Worm (Caenorhabditis elegans) whole organism, L3 larva: Measurements from ENCODE around the gene mls-2.

Experiments
- R02D3.7 ChIP-seq: fragments of 150-350 bp; optimal IDR thresholded peaks from 2 replicates; lab custom pipeline; 2014; ENCODE audit warnings: missing biosample characterization, missing genetic modification characterization
- ZK546.5 ChIP-seq: sonication (generic microtip); optimal IDR thresholded peaks from 2 replicates; lab custom pipeline; 2017; ENCODE audit warnings: missing biosample characterization, missing genetic modification characterization
- aly-2 ChIP-seq: fragments of 150-350 bp; optimal IDR thresholded peaks from 2 replicates; lab custom pipeline; 2014; ENCODE audit warnings: missing biosample characterization, missing genetic modification characterization
- ama-1 ChIP-seq: fragments of 150-350 bp; optimal IDR thresholded peaks from 2 replicates; lab custom pipeline; 2018
- ceh-28 ChIP-seq: fragments of 150-350 bp; optimal IDR thresholded peaks from 2 replicates; lab custom pipeline; 2014; ENCODE audit warnings: missing biosample characterization, missing genetic modification reagents, missing genetic modification characterization
- ceh-82 ChIP-seq: fragments of 150-350 bp; optimal IDR thresholded peaks from 2 replicates; lab custom pipeline; 2014; ENCODE audit warnings: missing biosample characterization, missing genetic modification characterization
- ceh-9 ChIP-seq: sonication (generic microtip); optimal IDR thresholded peaks from 2 replicates; lab custom pipeline; 2018; ENCODE audit warnings: missing biosample characterization, missing genetic modification characterization
- daf-12 ChIP-seq: fragments of 150-350 bp; optimal IDR thresholded peaks from 2 replicates; lab custom pipeline; 2014; ENCODE audit warnings: missing biosample characterization, missing genetic modification reagents, missing genetic modification characterization
- egl-27 ChIP-seq: sonication (generic microtip); optimal IDR thresholded peaks from 4 replicates; lab custom pipeline; 2017; ENCODE audit warnings: missing biosample characterization, missing genetic modification reagents, missing genetic modification characterization
- elt-1 ChIP-seq: fragments of 150-350 bp; optimal IDR thresholded peaks from 2 replicates; lab custom pipeline; 2014; ENCODE audit warnings: missing biosample characterization, missing genetic modification characterization
- elt-2 ChIP-seq: sonication (generic microtip); optimal IDR thresholded peaks from 2 replicates; lab custom pipeline; 2016; ENCODE audit warnings: missing genetic modification reagents, mild to moderate bottlenecking, missing genetic modification characterization, missing compliant biosample characterization
- elt-3 ChIP-seq, 3 experiments: fragments of 150-350 bp in 1 of 3; sonication (generic microtip) in 2 of 3; optimal IDR thresholded peaks; 2 replicates in 2 of 3; 4 replicates in 1 of 3; lab custom pipeline; 2014 to 2017; ENCODE audit warnings: missing biosample characterization in 3 of 3, missing genetic modification characterization in 3 of 3
- eor-1 ChIP-seq, 2 experiments: fragments of 150-350 bp; optimal IDR thresholded peaks; 2 replicates each; lab custom pipeline; 2014 to 2018; ENCODE audit warnings: missing biosample characterization in 2 of 2, missing genetic modification characterization in 2 of 2
- fkh-10 ChIP-seq: sonication (generic microtip); optimal IDR thresholded peaks from 2 replicates; lab custom pipeline; 2017; ENCODE audit warnings: missing biosample characterization, missing genetic modification reagents, missing genetic modification characterization
- fkh-2 ChIP-seq: fragments of 150-350 bp; optimal IDR thresholded peaks from 2 replicates; lab custom pipeline; 2014; ENCODE audit warnings: missing biosample characterization, missing genetic modification reagents, missing genetic modification characterization
- fos-1 ChIP-seq: fragments of 150-350 bp; optimal IDR thresholded peaks from 2 replicates; lab custom pipeline; 2014; ENCODE audit warnings: missing biosample characterization, missing genetic modification characterization
- hmg-11 ChIP-seq: sonication (generic microtip); optimal IDR thresholded peaks from 2 replicates; lab custom pipeline; 2016; ENCODE audit warnings: missing genetic modification characterization, missing compliant biosample characterization
- jun-1 ChIP-seq: fragments of 150-350 bp; optimal IDR thresholded peaks from 2 replicates; lab custom pipeline; 2014; ENCODE audit warnings: missing biosample characterization, missing genetic modification reagents, missing genetic modification characterization
- lin-15B ChIP-seq: fragments of 150-350 bp; optimal IDR thresholded peaks from 2 replicates; lab custom pipeline; 2014; ENCODE audit warnings: missing biosample characterization, missing genetic modification characterization
- lin-39 ChIP-seq: fragments of 150-350 bp; optimal IDR thresholded peaks from 2 replicates; lab custom pipeline; 2018; ENCODE audit warnings: missing biosample characterization, missing genetic modification reagents, missing genetic modification characterization
- lsy-12 ChIP-seq: sonication (generic microtip); optimal IDR thresholded peaks from 2 replicates; lab custom pipeline; 2016; ENCODE audit warnings: mild to moderate bottlenecking, missing genetic modification characterization, missing compliant biosample characterization
- mdl-1 ChIP-seq: fragments of 150-350 bp; optimal IDR thresholded peaks from 2 replicates; lab custom pipeline; 2014; ENCODE audit warnings: missing biosample characterization, missing genetic modification characterization
- mml-1 ChIP-seq: fragments of 150-350 bp; sonication (generic microtip); optimal IDR thresholded peaks from 3 replicates; lab custom pipeline; 2014; ENCODE audit warnings: missing biosample characterization, missing genetic modification characterization
- nfya-1 ChIP-seq: sonication (generic microtip); optimal IDR thresholded peaks from 2 replicates; lab custom pipeline; 2017; ENCODE audit warnings: missing genetic modification characterization, mild to moderate bottlenecking, missing compliant biosample characterization, antibody characterized with exemption, moderate library complexity; ENCODE audit not compliant: insufficient read depth
- nhr-11 ChIP-seq: fragments of 150-350 bp; optimal IDR thresholded peaks from 2 replicates; lab custom pipeline; 2014; ENCODE audit warnings: missing biosample characterization, missing genetic modification characterization
- nhr-12 ChIP-seq: fragments of 150-350 bp; optimal IDR thresholded peaks from 2 replicates; lab custom pipeline; 2014; ENCODE audit warnings: missing biosample characterization, missing genetic modification characterization
- nhr-23 ChIP-seq: fragments of 150-350 bp; optimal IDR thresholded peaks from 2 replicates; lab custom pipeline; 2014; ENCODE audit warnings: missing biosample characterization, missing genetic modification reagents, missing genetic modification characterization
- nhr-237 ChIP-seq: fragments of 150-350 bp; optimal IDR thresholded peaks from 2 replicates; lab custom pipeline; 2014; ENCODE audit warnings: missing biosample characterization, missing genetic modification characterization
- nhr-25 ChIP-seq: sonication (generic microtip); optimal IDR thresholded peaks from 2 replicates; lab custom pipeline; 2017; ENCODE audit warnings: missing biosample characterization, missing genetic modification characterization
- nhr-28 ChIP-seq: fragments of 150-350 bp; optimal IDR thresholded peaks from 2 replicates; lab custom pipeline; 2014; ENCODE audit warnings: missing biosample characterization, missing genetic modification characterization
- nhr-67 ChIP-seq: fragments of 150-350 bp; optimal IDR thresholded peaks from 2 replicates; lab custom pipeline; 2014; ENCODE audit warnings: missing biosample characterization, missing genetic modification characterization
- nhr-76 ChIP-seq: fragments of 150-350 bp; sonication (generic microtip); optimal IDR thresholded peaks from 5 replicates; lab custom pipeline; 2014; ENCODE audit warnings: missing biosample characterization, missing genetic modification characterization
- pha-4 ChIP-seq: fragments of 150-350 bp; optimal IDR thresholded peaks from 2 replicates; lab custom pipeline; 2014; ENCODE audit warnings: missing biosample characterization, missing genetic modification reagents, missing genetic modification characterization
- pqm-1 ChIP-seq: fragments of 150-350 bp; optimal IDR thresholded peaks from 2 replicates; lab custom pipeline; 2017; ENCODE audit warnings: missing biosample characterization, missing genetic modification characterization, inconsistent platforms
- sea-2 ChIP-seq: fragments of 150-350 bp; sonication (generic microtip); optimal IDR thresholded peaks from 4 replicates; lab custom pipeline; 2014; ENCODE audit warnings: missing biosample characterization, missing genetic modification reagents, missing genetic modification characterization
- skn-1 ChIP-seq: fragments of 150-350 bp; optimal IDR thresholded peaks from 2 replicates; lab custom pipeline; 2014; ENCODE audit warnings: missing biosample characterization, missing genetic modification characterization
- snpc-4 ChIP-seq: fragments of 150-350 bp; optimal IDR thresholded peaks from 2 replicates; lab custom pipeline; 2014; ENCODE audit warnings: missing biosample characterization, missing genetic modification characterization
- tbx-2 ChIP-seq: sonication (generic microtip); optimal IDR thresholded peaks from 2 replicates; lab custom pipeline; 2016; ENCODE audit warnings: mild to moderate bottlenecking, missing genetic modification characterization, missing compliant biosample characterization
- unc-39 ChIP-seq: sonication (generic microtip); optimal IDR thresholded peaks from 4 replicates; lab custom pipeline; 2017; ENCODE audit warnings: missing biosample characterization, missing genetic modification characterization
- unc-62 ChIP-seq: fragments of 150-350 bp; sonication (generic microtip); optimal IDR thresholded peaks from 4 replicates; lab custom pipeline; 2014; ENCODE audit warnings: missing biosample characterization, missing genetic modification reagents, missing genetic modification characterization
- zag-1 ChIP-seq: fragments of 150-350 bp; optimal IDR thresholded peaks from 2 replicates; lab custom pipeline; 2014; ENCODE audit warnings: missing biosample characterization, missing genetic modification characterization
- ztf-11 ChIP-seq: fragments of 150-350 bp; optimal IDR thresholded peaks from 2 replicates; lab custom pipeline; 2014; ENCODE audit warnings: missing biosample characterization, missing genetic modification characterization
- ztf-4 ChIP-seq: fragments of 150-350 bp; optimal IDR thresholded peaks from 2 replicates; lab custom pipeline; 2014; ENCODE audit warnings: missing biosample characterization, missing genetic modification characterization

The mls-2 gene

DNA sequence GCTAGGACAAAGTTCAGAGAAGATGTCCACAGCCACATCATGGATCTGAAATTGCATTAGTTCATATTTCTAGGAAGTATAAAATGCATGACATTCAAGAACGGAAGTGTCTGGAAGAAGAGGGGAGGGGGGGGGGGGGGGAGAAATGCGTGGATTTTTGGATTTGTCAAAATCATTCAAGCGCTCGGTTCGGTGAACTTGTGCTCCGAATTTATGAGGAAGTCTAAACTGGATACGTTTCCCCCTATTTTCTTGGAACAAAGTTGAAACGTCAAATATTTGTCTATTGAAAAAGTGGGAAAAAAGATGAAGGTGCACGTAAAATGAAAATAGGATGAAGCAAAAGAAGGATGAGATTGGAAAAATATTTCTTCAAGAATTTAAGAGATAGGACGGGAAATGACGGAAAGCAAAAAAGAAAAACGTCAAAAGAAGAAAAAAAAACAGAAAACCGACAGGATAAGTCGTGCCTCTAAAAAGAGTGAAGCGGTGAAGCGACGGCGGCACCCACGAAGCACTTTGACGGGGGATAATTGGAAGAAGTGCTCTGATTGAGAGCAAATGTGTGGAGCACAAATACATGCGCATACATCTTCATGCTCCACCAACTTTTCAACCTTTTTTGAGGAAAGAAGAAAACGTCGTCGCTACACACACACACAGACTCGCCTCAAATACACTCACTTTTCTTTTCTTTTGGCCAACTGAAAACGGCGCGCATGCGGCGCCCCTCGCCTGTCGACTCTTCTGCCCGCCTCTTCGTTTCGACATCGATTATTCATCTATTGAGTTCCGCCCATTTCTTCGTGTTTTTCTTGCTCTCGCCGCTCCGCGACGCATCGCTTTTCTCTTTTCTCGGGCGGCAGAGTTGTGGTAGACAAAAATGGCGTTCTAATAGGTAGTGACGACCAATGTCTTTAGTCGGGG is 40.6 kb downstream of the mls-2 start, which contains the start of gene F55D10.4:
F55D10.4 (minus strand) TSS at position 51 of the 927 bp plus-strand sequence.
- TF ChIP-seq hmg-11 (tag; lab: Kevin White, UChicago) (peak; percentile 6), lsy-12 (tag; lab: Kevin White, UChicago) (no peak), nfya-1 (tag; lab: Kevin White, UChicago) (peak; percentile 12), pqm-1 (tag; lab: Kevin White, UChicago) (no peak), mml-1 (tag; lab: Kevin White, UChicago) (no peak)

DNA sequence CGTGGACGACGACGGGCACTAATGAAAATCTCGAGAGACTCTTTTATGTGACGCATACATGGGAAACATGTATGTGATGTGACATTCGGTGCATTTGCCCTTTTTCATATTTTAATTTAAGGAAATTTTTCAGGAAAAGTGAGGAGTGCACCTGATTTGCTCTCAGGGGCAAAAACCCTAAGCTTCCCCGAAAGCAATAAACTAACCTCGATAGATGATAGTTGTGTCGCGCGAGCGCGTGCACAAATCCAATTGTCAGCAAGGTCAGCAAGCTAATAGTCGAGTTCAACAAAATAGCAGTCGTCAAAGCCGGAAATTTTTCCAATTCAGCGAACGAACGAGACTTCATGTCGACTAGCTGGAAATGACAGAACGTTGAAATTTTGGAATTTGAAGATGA is 43.3 kb downstream of the mls-2 start:
- no peak for TF ChIP-seq zag-1 (tag; lab: Kevin White, UChicago)
- no peak for TF ChIP-seq mdl-1 (tag; lab: Kevin White, UChicago)
- peak; percentile 64 for TF ChIP-seq fkh-10 (GFP tag; lab: Kevin White, UChicago)

DNA sequence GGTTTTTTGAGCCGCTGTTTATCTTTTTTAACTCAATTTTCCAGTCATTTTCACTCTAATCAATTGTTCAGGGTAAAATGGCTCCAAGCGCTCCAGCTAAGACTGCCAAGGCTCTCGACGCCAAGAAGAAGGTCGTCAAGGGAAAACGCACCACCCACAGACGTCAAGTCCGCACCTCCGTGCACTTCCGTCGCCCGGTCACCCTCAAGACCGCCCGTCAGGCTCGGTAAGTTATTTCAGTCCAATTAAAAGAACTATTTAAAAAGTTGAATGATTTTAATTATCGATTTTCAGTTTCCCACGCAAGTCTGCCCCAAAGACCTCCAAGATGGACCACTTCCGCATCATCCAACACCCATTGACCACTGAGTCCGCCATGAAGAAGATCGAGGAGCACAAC is 46.3 kb downstream of the mls-2 start, which contains the start of gene rpl-25.1:
rpl-25.1 (plus strand) TSS at position 72 of the 400 bp plus-strand sequence.
- no peak for TF ChIP-seq fkh-2
- no peak for TF ChIP-seq mdl-1 (tag; lab: Kevin White, UChicago)
- no peak for TF ChIP-seq R02D3.7 (tag; lab: Kevin White, UChicago)

ce11 chrX:4711698-4712329 is 49.6 kb downstream of the mls-2 start, which contains the start of the genes dnj-14 and glit-1:
dnj-14 (minus strand) TSS chrX:4711748.
glit-1 (plus strand) TSS chrX:4712279.
- peak; percentile 38 for TF ChIP-seq nhr-11 (tag; lab: Kevin White, UChicago)
- no peak for TF ChIP-seq nhr-12 (tag; lab: Kevin White, UChicago)
- TF ChIP-seq nfya-1 (tag; lab: Kevin White, UChicago) = peak; percentile 97
- peak; percentile 81 for TF ChIP-seq fos-1 (tag; lab: Kevin White, UChicago)
- peak; percentile 69 for TF ChIP-seq pqm-1 (tag; lab: Kevin White, UChicago)
- TF ChIP-seq unc-39 = no peak
- TF ChIP-seq daf-12 (tag; lab: Kevin White, UChicago) = no peak
- TF ChIP-seq fkh-10 (GFP tag; lab: Kevin White, UChicago) = peak; percentile 23
- TF ChIP-seq tbx-2 (tag; lab: Kevin White, UChicago) = peak; percentile 19
- TF ChIP-seq R02D3.7 (tag; lab: Kevin White, UChicago) = peak; percentile 49
- no peak for TF ChIP-seq sea-2 (GFP tag; lab: Kevin White, UChicago)
- peak; percentile 43 for TF ChIP-seq egl-27 (tag; lab: Kevin White, UChicago)
- TF ChIP-seq pha-4 (tag; lab: Kevin White, UChicago) = peak; percentile 100
- peak; percentile 98 for TF ChIP-seq hmg-11 (tag; lab: Kevin White, UChicago)
- peak; percentile 19 for TF ChIP-seq elt-1 (tag; lab: Kevin White, UChicago)
- peak; percentile 81 for TF ChIP-seq lsy-12 (tag; lab: Kevin White, UChicago)
- TF ChIP-seq aly-2 = no peak
- peak; percentile 96 for TF ChIP-seq nhr-25
- no peak for TF ChIP-seq nhr-237
- TF ChIP-seq nhr-23 (tag; lab: Kevin White, UChicago) = peak; percentile 91
- peak; percentile 61 for TF ChIP-seq ztf-4 (tag; lab: Kevin White, UChicago)
- peak; percentile 99 for TF ChIP-seq lin-39 (tag; lab: Kevin White, UChicago)
- TF ChIP-seq nhr-76 (tag; lab: Kevin White, UChicago) = no peak
- peak; percentile 75 for TF ChIP-seq ceh-28 (tag; lab: Kevin White, UChicago)
- no peak for TF ChIP-seq nhr-28 (tag; lab: Kevin White, UChicago)
- no peak for TF ChIP-seq ceh-9
- TF ChIP-seq ceh-82 (tag; lab: Kevin White, UChicago) = peak; percentile 59
- TF ChIP-seq skn-1 = peak; percentile 78
- TF ChIP-seq ama-1 (lab: Kevin White, UChicago) = peak; percentile 28
- peak in 1 of 3 experiments; percentile 35 for TF ChIP-seq elt-3 (tag; optimal IDR thresholded peaks at IDR 0.05; lab: Kevin White, UChicago)
- peak; percentile 91 for TF ChIP-seq elt-2
- TF ChIP-seq mml-1 (tag; lab: Kevin White, UChicago) = no peak
- TF ChIP-seq ZK546.5 = no peak
- no peak for TF ChIP-seq eor-1 (tag; optimal IDR thresholded peaks at IDR 0.05; lab: Kevin White, UChicago)
- TF ChIP-seq zag-1 (tag; lab: Kevin White, UChicago) = no peak
- TF ChIP-seq snpc-4 (tag; lab: Kevin White, UChicago) = peak; percentile 78
- TF ChIP-seq unc-62 (GFP tag; lab: Kevin White, UChicago) = peak; percentile 27
- no peak for TF ChIP-seq fkh-2
- TF ChIP-seq lin-15B (tag; lab: Kevin White, UChicago) = peak; percentile 97
- no peak for TF ChIP-seq nhr-67
- peak; percentile 25 for TF ChIP-seq mdl-1 (tag; lab: Kevin White, UChicago)
- peak; percentile 92 for TF ChIP-seq jun-1 (tag; lab: Kevin White, UChicago)
- no peak for TF ChIP-seq ztf-11 (tag; lab: Kevin White, UChicago)
